Worm (Caenorhabditis elegans) whole organism, early embryonic: ENCODE data around the gene tni-4.

Experiments used
- ceh-13 ChIP-seq: fragments of 200-800 bp; sonication (Bioruptor generic); optimal IDR thresholded peaks from 2 replicates; lab custom pipeline; 2018; ENCODE audit warnings: mild to moderate bottlenecking, missing genetic modification characterization, missing compliant biosample characterization
- flt-1 ChIP-seq: fragments of 200-800 bp; sonication (Bioruptor generic); IDR thresholded peaks from 2 replicates; pipeline ENCODE4 v1.3.6; 2022; ENCODE audit warnings: missing genetic modification characterization, missing compliant biosample characterization
- pes-1 ChIP-seq: fragments of 200-800 bp; sonication (Bioruptor generic); IDR thresholded peaks from 2 replicates; pipeline ENCODE4 v1.3.6; 2022; ENCODE audit warnings: missing genetic modification reagents, missing genetic modification characterization, missing compliant biosample characterization

- TF ChIP-seq pes-1 (GFP tag; lab: Robert Waterston, UW) (no peak), ceh-13 (GFP tag; lab: Kevin White, UChicago) (no peak), flt-1 (GFP tag; lab: Robert Waterston, UW) (no peak)
Measured at ce11 chrIV:5157226-5157625, 47.2 kb upstream of the tni-4 start, which contains the start of gene C24D10.49.
